Fruit fly (Drosophila melanogaster) whole organism, adult: Measurements from ENCODE around the gene Ctps.

ENCODE experiments used
- CG12768 ChIP-seq: fragments of 200-800 bp; sonication (Bioruptor generic); optimal IDR thresholded peaks from 2 replicates; lab custom pipeline; 2017; ENCODE audit warnings: missing biosample characterization, missing genetic modification characterization, mild to moderate bottlenecking, moderate library complexity, missing genetic modification reagents
- CG14711 ChIP-seq: fragments of 200-800 bp; sonication (Bioruptor generic); optimal IDR thresholded peaks from 2 replicates; lab custom pipeline; 2018; ENCODE audit warnings: missing biosample characterization, mild to moderate bottlenecking, missing genetic modification characterization, moderate library complexity
- CG1620 ChIP-seq: fragments of 200-800 bp; sonication (Bioruptor generic); optimal IDR thresholded peaks from 2 replicates; lab custom pipeline; 2016; ENCODE audit warnings: missing biosample characterization, missing genetic modification characterization
- CG33017 ChIP-seq: fragments of 200-800 bp; sonication (Bioruptor generic); optimal IDR thresholded peaks from 2 replicates; lab custom pipeline; 2018; ENCODE audit warnings: missing biosample characterization, mild to moderate bottlenecking, missing genetic modification characterization, moderate library complexity
- CG5204 ChIP-seq: fragments of 200-800 bp; sonication (Bioruptor generic); optimal IDR thresholded peaks from 2 replicates; lab custom pipeline; 2016; ENCODE audit warnings: missing biosample characterization, missing genetic modification characterization
- CG7045 ChIP-seq: fragments of 200-800 bp; sonication (Bioruptor generic); optimal IDR thresholded peaks from 2 replicates; lab custom pipeline; 2017; ENCODE audit warnings: missing biosample characterization, mild to moderate bottlenecking, missing genetic modification characterization
- Clk ChIP-seq: fragments of 200-800 bp; sonication (Bioruptor generic); optimal IDR thresholded peaks from 2 replicates; lab custom pipeline; 2017; ENCODE audit warnings: missing biosample characterization, missing genetic modification characterization
- Crg-1 ChIP-seq: fragments of 200-800 bp; sonication (Bioruptor generic); optimal IDR thresholded peaks from 2 replicates; lab custom pipeline; 2016; ENCODE audit warnings: missing biosample characterization, missing genetic modification characterization
- Mnt ChIP-seq: fragments of 200-800 bp; sonication (Bioruptor generic); optimal IDR thresholded peaks from 2 replicates; lab custom pipeline; 2016; ENCODE audit warnings: missing biosample characterization, mild to moderate bottlenecking, missing genetic modification characterization
- bab1 ChIP-seq: fragments of 200-800 bp; sonication (Bioruptor generic); optimal IDR thresholded peaks from 3 replicates; lab custom pipeline; 2019; ENCODE audit warnings: missing biosample characterization, mild to moderate bottlenecking, missing genetic modification characterization, moderate library complexity
- cic ChIP-seq: fragments of 200-800 bp; sonication (Bioruptor generic); optimal IDR thresholded peaks from 2 replicates; lab custom pipeline; 2017; ENCODE audit warnings: missing biosample characterization, mild to moderate bottlenecking, missing genetic modification characterization, moderate library complexity
- ovo ChIP-seq: fragments of 200-800 bp; sonication (Bioruptor generic); optimal IDR thresholded peaks from 2 replicates; lab custom pipeline; 2016; ENCODE audit warnings: missing biosample characterization, missing genetic modification characterization
- pad ChIP-seq: fragments of 200-800 bp; sonication (Bioruptor generic); optimal IDR thresholded peaks from 3 replicates; lab custom pipeline; 2017; ENCODE audit warnings: missing biosample characterization, missing genetic modification characterization, mild to moderate bottlenecking, moderate library complexity, missing genetic modification reagents

dm6 chr3L:15089083-15089704 is 8.5 kb upstream of the Ctps start:
- no peak for TF ChIP-seq Crg-1 (GFP tag; lab: Kevin White, UChicago)
- no peak for TF ChIP-seq CG7045
- TF ChIP-seq CG14711 (tag; lab: Kevin White, UChicago): no peak
- no peak for TF ChIP-seq Mnt (GFP tag; lab: Kevin White, UChicago)
- TF ChIP-seq CG5204 (GFP tag; lab: Kevin White, UChicago): no peak
- no peak for TF ChIP-seq CG1620 (GFP tag; lab: Kevin White, UChicago)
- no peak for TF ChIP-seq cic (GFP tag; lab: Kevin White, UChicago)
- TF ChIP-seq CG12768 (GFP tag; lab: Kevin White, UChicago): no peak
- TF ChIP-seq CG33017: no peak
- no peak for TF ChIP-seq pad (GFP tag; lab: Kevin White, UChicago)
- no peak for TF ChIP-seq Clk
- no peak for TF ChIP-seq bab1 (GFP tag; lab: Kevin White, UChicago)
- TF ChIP-seq ovo (GFP tag; lab: Kevin White, UChicago): no peak
